Fruit fly (Drosophila melanogaster): Measurements from ENCODE around the gene CG7992.

The CG7992 gene

DNA sequence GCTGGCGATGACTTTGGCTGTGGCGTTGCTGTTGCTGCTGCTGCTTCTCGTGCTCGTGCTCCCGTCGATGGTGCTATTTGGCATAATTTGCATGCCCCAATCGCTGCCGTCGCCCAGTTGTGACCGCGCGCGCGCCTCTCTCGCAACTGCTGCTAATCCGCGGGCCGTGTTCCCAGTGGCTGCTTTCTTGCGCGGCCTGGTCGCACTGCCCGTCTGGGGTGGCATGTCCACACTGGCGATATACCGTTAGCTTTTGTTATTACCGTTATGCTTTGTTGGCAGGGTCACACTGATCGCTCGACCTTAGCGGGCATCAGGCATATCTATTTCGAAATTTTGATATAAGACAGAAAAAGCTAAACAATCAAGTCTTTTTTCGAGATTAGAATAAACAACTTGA lies 45.4 kb downstream of the CG7992 start, which contains the start of gene CG7990 (continued):
- TF ChIP-seq CG7556 (GFP tag; optimal IDR thresholded peaks at IDR 0.05) (no peak), Sin3A (optimal IDR thresholded peaks at IDR 0.05) (no peak), CG10366 (GFP tag; IDR thresholded peaks at IDR 0.05) (no peak), CG11723 (GFP tag; optimal IDR thresholded peaks at IDR 0.05) (no peak), CG9437 (GFP tag; optimal IDR thresholded peaks at IDR 0.05) (no peak), sd (tag; optimal IDR thresholded peaks at IDR 0.05) (no peak), CG14965 (GFP tag; optimal IDR thresholded peaks at IDR 0.05; ENCODE audit: borderline replicate concordance) (no peak), mirr (GFP tag; optimal IDR thresholded peaks at IDR 0.05) (no peak), wdn (GFP tag; IDR thresholded peaks at IDR 0.05) (no peak), ab (GFP tag; optimal IDR thresholded peaks at IDR 0.05) (no peak), CG10321 (GFP tag; IDR thresholded peaks at IDR 0.05) (no peak), CG16813 (GFP tag; IDR thresholded peaks at IDR 0.05; ENCODE audit: partially characterized antibody) (0 out of 3 replicates have a peak, but pooled peaks have one; percentile 29), sc (optimal IDR thresholded peaks at IDR 0.05) (no peak), sc (GFP tag; optimal IDR thresholded peaks at IDR 0.05) (no peak), schlank (tag; optimal IDR thresholded peaks at IDR 0.05) (no peak), CG42726 (GFP tag; IDR thresholded peaks at IDR 0.05; ENCODE audit: partially characterized antibody) (no peak), sens (GFP tag) (no peak), CG9215 (GFP tag; IDR thresholded peaks at IDR 0.05) (no peak), CG33213 (GFP tag; optimal IDR thresholded peaks at IDR 0.05) (peak; percentile 4), hbn (GFP tag; IDR thresholded peaks at IDR 0.05; ENCODE audit: partially characterized antibody) (peak; percentile 48; the same call in 1 of the 2 replicates), Hand (GFP tag; optimal IDR thresholded peaks at IDR 0.05) (no peak), knrl (GFP tag; IDR thresholded peaks at IDR 0.05; ENCODE audit: partially characterized antibody) (peak; percentile 22; the same call in 1 of the 3 replicates), CG4282 (GFP tag; optimal IDR thresholded peaks at IDR 0.05) (no peak), caup (GFP tag; optimal IDR thresholded peaks at IDR 0.05; ENCODE audit: severe bottlenecking) (no peak), chn (GFP tag; optimal IDR thresholded peaks at IDR 0.05) (no peak), vnd (GFP tag; IDR thresholded peaks at IDR 0.05; ENCODE audit: partially characterized antibody) (0 out of 3 replicates have a peak, but pooled peaks have one; percentile 34), unpg (GFP tag; optimal IDR thresholded peaks at IDR 0.05) (no peak), CG1602 (GFP tag; optimal IDR thresholded peaks at IDR 0.05) (no peak), emc (GFP tag; optimal IDR thresholded peaks at IDR 0.05) (no peak), CG4424 (GFP tag; optimal IDR thresholded peaks at IDR 0.05) (no peak), Hr78 (GFP tag; optimal IDR thresholded peaks at IDR 0.05) (no peak), odd (GFP tag; optimal IDR thresholded peaks at IDR 0.05) (no peak), BEAF-32 (GFP tag; optimal IDR thresholded peaks at IDR 0.05) (peak; percentile 30), ara (GFP tag; IDR thresholded peaks at IDR 0.05) (no peak), unc-4 (GFP tag; IDR thresholded peaks at IDR 0.05; ENCODE audit: partially characterized antibody) (0 out of 2 replicates have a peak, but pooled peaks have one; percentile 24), CG13775 (GFP tag; optimal IDR thresholded peaks at IDR 0.05) (no peak), chm (GFP tag; IDR thresholded peaks at IDR 0.05) (no peak), CG7745 (tag; optimal IDR thresholded peaks at IDR 0.05) (no peak), Dip3 (GFP tag; optimal IDR thresholded peaks at IDR 0.05) (no peak), toy (GFP tag; IDR thresholded peaks at IDR 0.05) (no peak), Dref (GFP tag; IDR thresholded peaks at IDR 0.05) (peak; percentile 44), zen2 (GFP tag; IDR thresholded peaks at IDR 0.05; ENCODE audit: partially characterized antibody) (peak; percentile 60; the same call in 2 of the 3 replicates), Deaf1 (tag; optimal IDR thresholded peaks at IDR 0.05) (no peak), lbe (GFP tag; optimal IDR thresholded peaks at IDR 0.05) (no peak), dan (GFP tag; IDR thresholded peaks at IDR 0.05) (no peak), jing (GFP tag; optimal IDR thresholded peaks at IDR 0.05) (no peak), CG34376 (GFP tag; optimal IDR thresholded peaks at IDR 0.05) (no peak), bab2 (GFP tag; optimal IDR thresholded peaks at IDR 0.05) (no peak), gro (GFP tag; optimal IDR thresholded peaks at IDR 0.05) (no peak), CG8290 (GFP tag; optimal IDR thresholded peaks at IDR 0.05) (no peak), CG8290 (tag; optimal IDR thresholded peaks at IDR 0.05) (peak in 1 of 2 experiments; percentile 61)
